Worm (Caenorhabditis elegans): ENCODE results near the gene Y51H4A.935.

Gene Y51H4A.935

ce11 chrIV:16491411-16492036 is 15.5 kb downstream of the Y51H4A.935 start (continued):
- TF ChIP-seq hlh-26 (GFP tag; conservative IDR thresholded peaks at IDR 0.05) (no peak), Y53F4B.3 (GFP tag; IDR thresholded peaks at IDR 0.05) (no peak), bed-1 (GFP tag; IDR thresholded peaks at IDR 0.05) (no peak), aptf-2 (GFP tag; conservative IDR thresholded peaks at IDR 0.05) (no peak), zfh-2 (GFP tag; conservative IDR thresholded peaks at IDR 0.05) (peak; percentile 49), B0261.1 (tag; optimal IDR thresholded peaks at IDR 0.05) (no peak), Y53G8AR.9 (GFP tag; conservative IDR thresholded peaks at IDR 0.05) (0 out of 2 replicates have a peak, but pooled peaks have one; percentile 26), F22D6.2 (tag; optimal IDR thresholded peaks at IDR 0.05) (no peak), F52B5.7 (tag; optimal IDR thresholded peaks at IDR 0.05) (no peak), mcd-1 (GFP tag; IDR thresholded peaks at IDR 0.05) (no peak; the same call in 1 of the 2 replicates), B0019.2 (GFP tag; conservative IDR thresholded peaks at IDR 0.05) (no peak), repo-1 (tag; optimal IDR thresholded peaks at IDR 0.05) (peak; percentile 52), lsy-27 (tag; optimal IDR thresholded peaks at IDR 0.05; ENCODE audit: borderline replicate concordance, insufficient read depth) (no peak), C06A6.2 (GFP tag; conservative IDR thresholded peaks at IDR 0.05) (no peak), ztf-3 (GFP tag; optimal IDR thresholded peaks at IDR 0.05) (peak; percentile 78), ztf-18 (tag; optimal IDR thresholded peaks at IDR 0.05) (no peak), F10E7.11 (tag; optimal IDR thresholded peaks at IDR 0.05) (no peak), nfya-1 (tag; optimal IDR thresholded peaks at IDR 0.05; ENCODE audit: borderline replicate concordance, insufficient read depth) (no peak), chd-7 (tag; optimal IDR thresholded peaks at IDR 0.05) (peak; percentile 41), nhr-90 (tag; optimal IDR thresholded peaks at IDR 0.05) (peak; percentile 8), nhr-179 (tag; optimal IDR thresholded peaks at IDR 0.05) (no peak), cebp-1 (GFP tag; IDR thresholded peaks at IDR 0.05) (peak; percentile 94), cebp-1 (tag; optimal IDR thresholded peaks at IDR 0.05) (peak; percentile 98), ceh-91 (GFP tag; IDR thresholded peaks at IDR 0.05) (no peak), rpc-1 (optimal IDR thresholded peaks at IDR 0.05) (no peak), rpc-1 (tag; optimal IDR thresholded peaks at IDR 0.05) (no peak), hlh-12 (tag; optimal IDR thresholded peaks at IDR 0.05) (no peak), egrh-3 (GFP tag; IDR thresholded peaks at IDR 0.05) (peak; percentile 31; the same call in 1 of the 2 replicates), tbx-9 (tag; optimal IDR thresholded peaks at IDR 0.05; ENCODE audit: borderline replicate concordance) (no peak), dpl-1 (GFP tag; optimal IDR thresholded peaks at IDR 0.05) (no peak), sdz-38 (tag; optimal IDR thresholded peaks at IDR 0.05) (no peak), F33H1.4 (GFP tag; IDR thresholded peaks at IDR 0.05) (no peak), attf-5 (GFP tag; optimal IDR thresholded peaks at IDR 0.05) (peak; percentile 67), sea-2 (GFP tag; IDR thresholded peaks at IDR 0.05) (no peak), ets-4 (GFP tag; optimal IDR thresholded peaks at IDR 0.05) (no peak), B0336.3 (GFP tag; IDR thresholded peaks at IDR 0.05) (no peak; the same call in 1 of the 2 replicates), attf-6 (GFP tag; IDR thresholded peaks at IDR 0.05) (no peak), ama-1 (optimal IDR thresholded peaks at IDR 0.05) (no peak), ama-1 (GFP tag; optimal IDR thresholded peaks at IDR 0.05) (peak in 1 of 2 experiments; percentile 4), gei-17 (GFP tag; optimal IDR thresholded peaks at IDR 0.05) (peak; percentile 40), egl-18 (GFP tag; IDR thresholded peaks at IDR 0.05) (no peak), tlf-1 (GFP tag; optimal IDR thresholded peaks at IDR 0.05) (no peak), Y67H2A.10 (GFP tag; conservative IDR thresholded peaks at IDR 0.05) (no peak), snpc-1.1 (tag; optimal IDR thresholded peaks at IDR 0.05; ENCODE audit: insufficient read depth) (no peak), snpc-3.4 (tag; optimal IDR thresholded peaks at IDR 0.05) (no peak), nhr-80 (tag; optimal IDR thresholded peaks at IDR 0.05) (peak; percentile 51), nfyb-1 (GFP tag; IDR thresholded peaks at IDR 0.05) (peak; percentile 48; the same call in 1 of the 2 replicates), madf-8 (GFP tag; conservative IDR thresholded peaks at IDR 0.05) (no peak), K11D2.4 (GFP tag; IDR thresholded peaks at IDR 0.05) (0 out of 2 replicates have a peak, but pooled peaks have one; percentile 43)

All from whole organism, young adult.